Worm (Caenorhabditis elegans) whole organism, midembryonic: Measurements from ENCODE around the gene C36C5.12.

ENCODE experiments used
- T22C8.4 ChIP-seq: fragments of 200-800 bp; sonication (Bioruptor generic); IDR thresholded peaks from 2 replicates; pipeline ENCODE4 v1.3.6; 2022; ENCODE audit warnings: missing genetic modification characterization, missing compliant biosample characterization
- cog-1 ChIP-seq: sonication (generic microtip); optimal IDR thresholded peaks from 2 replicates; lab custom pipeline; 2016; ENCODE audit warnings: missing genetic modification characterization, missing compliant biosample characterization
- flt-1 ChIP-seq: fragments of 200-800 bp; sonication (Bioruptor generic); IDR thresholded peaks from 2 replicates; pipeline ENCODE4 v1.3.6; 2022; ENCODE audit warnings: missing genetic modification characterization, missing compliant biosample characterization
- klf-2 ChIP-seq: fragments of 200-800 bp; sonication (Bioruptor generic); conservative IDR thresholded peaks from 2 replicates; pipeline ENCODE4 v1.3.6; 2022; ENCODE audit warnings: missing genetic modification reagents, missing genetic modification characterization, missing compliant biosample characterization
- med-1 ChIP-seq: sonication (generic microtip); optimal IDR thresholded peaks from 2 replicates; lab custom pipeline; 2017; ENCODE audit warnings: missing genetic modification characterization, mild to moderate bottlenecking, missing compliant biosample characterization, antibody characterized with exemption, missing genetic modification reagents; ENCODE audit not compliant: insufficient read depth
- ref-1 ChIP-seq: fragments of 200-800 bp; sonication (Bioruptor generic); conservative IDR thresholded peaks from 2 replicates; pipeline ENCODE4 v1.3.6; 2022; ENCODE audit warnings: missing genetic modification reagents, missing genetic modification characterization, missing compliant biosample characterization
- tab-1 ChIP-seq: fragments of 200-800 bp; sonication (Bioruptor generic); IDR thresholded peaks from 2 replicates; pipeline ENCODE4 v1.3.6; 2022; ENCODE audit warnings: missing genetic modification characterization, missing compliant biosample characterization
- ztf-23 ChIP-seq: fragments of 200-800 bp; sonication (Bioruptor generic); IDR thresholded peaks from 2 replicates; pipeline ENCODE4 v1.3.6; 2022; ENCODE audit warnings: missing genetic modification reagents, missing genetic modification characterization, missing compliant biosample characterization
- ztf-29 ChIP-seq: fragments of 200-800 bp; sonication (Bioruptor generic); IDR thresholded peaks from 2 replicates; pipeline ENCODE4 v1.3.6; 2022; ENCODE audit warnings: missing genetic modification reagents, missing genetic modification characterization, missing compliant biosample characterization

Gene C36C5.12

DNA sequence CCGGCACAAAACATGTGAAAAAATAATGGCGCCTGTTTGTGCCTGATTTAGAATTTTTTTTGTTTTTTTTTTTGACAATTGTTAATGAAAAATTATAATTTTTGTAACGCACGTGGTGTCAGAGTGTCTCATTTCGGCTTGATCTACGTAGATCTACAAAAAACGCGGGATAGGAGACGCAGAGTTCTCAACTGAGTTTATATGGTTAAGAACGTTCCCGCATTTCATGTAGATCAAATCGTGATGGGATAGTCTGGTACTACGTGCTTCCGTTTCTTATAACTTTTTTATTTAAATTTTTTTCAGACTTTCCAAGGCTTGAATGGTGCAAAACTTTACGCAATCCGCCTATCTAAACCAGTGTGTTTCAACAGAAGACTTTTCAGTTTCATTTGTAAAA is 30.3 kb downstream of the C36C5.12 start, which contains the start of gene tat-6:
Gene tat-6, plus strand, starts transcription at position 301 of the 400 bp plus-strand sequence.
- TF ChIP-seq ztf-23 (GFP tag; lab: Robert Waterston, UW) (no peak), ztf-29 (GFP tag; lab: Robert Waterston, UW) (no peak), T22C8.4 (GFP tag; lab: Robert Waterston, UW) (no peak), tab-1 (no peak), cog-1 (no peak), ref-1 (no peak), klf-2 (GFP tag; lab: Robert Waterston, UW) (no peak), med-1 (GFP tag; lab: Kevin White, UChicago) (no peak), flt-1 (GFP tag; lab: Robert Waterston, UW) (no peak)

DNA sequence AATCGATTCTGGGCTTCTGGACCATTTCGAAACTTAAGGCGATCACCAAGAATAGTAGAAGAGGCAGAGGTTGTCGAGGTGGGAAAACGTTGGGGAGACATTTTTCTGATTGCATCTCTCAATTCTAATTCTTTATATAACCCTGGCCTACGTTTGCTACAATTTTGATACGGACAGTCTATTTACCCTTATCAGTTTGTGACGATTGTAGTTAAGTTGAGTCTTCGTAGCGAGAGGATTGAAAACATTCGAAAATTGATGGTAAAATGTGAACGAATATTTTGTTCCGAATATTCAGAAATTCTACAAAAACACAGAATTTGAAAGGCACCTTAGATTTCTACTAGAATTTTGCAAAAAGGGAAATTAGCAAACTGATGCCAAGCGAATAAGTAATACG is 31.5 kb downstream of the C36C5.12 start, which contains the start of gene Y73C8C.10:
Gene Y73C8C.10, minus strand, starts transcription at position 101 of the 400 bp plus-strand sequence.
- no peak for TF ChIP-seq ztf-23 (GFP tag; lab: Robert Waterston, UW)
- TF ChIP-seq med-1 (GFP tag; lab: Kevin White, UChicago), result no peak
- TF ChIP-seq klf-2 (GFP tag; lab: Robert Waterston, UW), result no peak
- no peak for TF ChIP-seq ref-1
- no peak for TF ChIP-seq tab-1

DNA sequence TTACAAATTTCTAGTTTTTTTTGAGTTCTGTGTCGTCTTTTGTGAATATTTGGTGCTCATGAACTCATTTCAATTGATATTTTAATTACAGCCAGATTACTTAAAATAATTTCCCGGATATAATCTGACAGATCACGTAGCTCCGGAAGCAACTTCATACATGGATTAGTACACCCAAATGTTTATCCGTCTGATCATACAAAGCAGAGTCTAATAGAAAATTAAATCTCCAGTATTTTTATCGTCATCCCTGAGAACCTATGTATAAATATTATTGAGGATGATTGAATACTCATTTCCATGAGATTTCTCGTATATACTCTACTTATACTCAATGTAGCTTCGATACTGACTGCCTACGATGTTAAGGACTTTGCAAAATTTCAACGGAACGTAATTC is 34.2 kb downstream of the C36C5.12 start, which contains the start of gene Y73C8C.12:
Gene Y73C8C.12, plus strand, starts transcription at position 301 of the 400 bp plus-strand sequence.
- TF ChIP-seq flt-1 (GFP tag; lab: Robert Waterston, UW) (no peak), med-1 (GFP tag; lab: Kevin White, UChicago) (no peak), tab-1 (no peak), klf-2 (GFP tag; lab: Robert Waterston, UW) (no peak), ztf-23 (GFP tag; lab: Robert Waterston, UW) (no peak), cog-1 (no peak), ztf-29 (GFP tag; lab: Robert Waterston, UW) (no peak), ref-1 (no peak), T22C8.4 (GFP tag; lab: Robert Waterston, UW) (no peak)

DNA sequence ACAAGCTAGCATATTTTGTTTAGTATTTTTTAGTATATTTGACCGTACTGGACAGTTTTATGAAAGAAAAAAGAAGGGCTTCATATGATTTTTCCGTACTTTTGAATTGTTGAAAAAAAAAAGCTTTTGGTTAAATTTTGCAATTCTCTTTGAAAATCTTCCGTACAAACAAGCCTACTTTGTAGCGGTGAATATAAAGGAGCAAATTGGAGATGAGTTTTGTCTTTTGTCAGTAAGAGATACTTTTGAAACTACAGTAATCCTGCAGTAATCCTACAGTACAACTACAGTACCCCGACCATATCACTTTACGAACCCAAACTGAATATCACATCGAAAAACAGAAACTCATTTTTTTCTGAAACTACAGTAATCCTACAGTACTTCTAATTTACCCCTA is 36.7 kb downstream of the C36C5.12 start:
- TF ChIP-seq ref-1, result no peak
- no peak for TF ChIP-seq tab-1
- TF ChIP-seq klf-2 (GFP tag; lab: Robert Waterston, UW), result no peak
- TF ChIP-seq ztf-23 (GFP tag; lab: Robert Waterston, UW), result no peak
- TF ChIP-seq T22C8.4 (GFP tag; lab: Robert Waterston, UW), result no peak
- no peak for TF ChIP-seq med-1 (GFP tag; lab: Kevin White, UChicago)
- no peak for TF ChIP-seq ztf-29 (GFP tag; lab: Robert Waterston, UW)
- no peak for TF ChIP-seq flt-1 (GFP tag; lab: Robert Waterston, UW)
- TF ChIP-seq cog-1, result no peak

DNA sequence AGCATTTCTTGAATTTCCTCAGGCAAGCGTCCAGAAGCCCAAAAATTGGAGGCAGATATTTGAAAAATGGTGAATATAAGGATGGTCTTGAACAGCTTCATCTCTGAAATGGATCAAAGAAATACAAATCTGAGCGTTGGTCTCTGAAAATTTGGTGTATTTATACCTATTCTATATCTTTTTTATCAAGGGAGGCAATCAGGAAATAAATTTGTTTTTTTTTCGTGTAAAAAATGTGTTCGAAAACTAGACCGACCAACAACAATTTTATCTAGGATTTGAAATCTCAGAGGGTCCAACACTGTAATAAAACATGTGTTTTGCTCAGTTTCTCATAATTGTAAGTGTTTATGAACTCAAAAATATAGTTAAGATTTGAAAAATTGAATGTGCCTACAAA is 37.4 kb downstream of the C36C5.12 start, which contains the start of gene srt-56:
Gene srt-56, minus strand, starts transcription at position 101 of the 400 bp plus-strand sequence.
- TF ChIP-seq ztf-29 (GFP tag; lab: Robert Waterston, UW), result no peak
- TF ChIP-seq tab-1, result no peak
- no peak for TF ChIP-seq flt-1 (GFP tag; lab: Robert Waterston, UW)
- no peak for TF ChIP-seq ref-1
- no peak for TF ChIP-seq cog-1
- TF ChIP-seq med-1 (GFP tag; lab: Kevin White, UChicago), result no peak
- TF ChIP-seq T22C8.4 (GFP tag; lab: Robert Waterston, UW), result no peak

DNA sequence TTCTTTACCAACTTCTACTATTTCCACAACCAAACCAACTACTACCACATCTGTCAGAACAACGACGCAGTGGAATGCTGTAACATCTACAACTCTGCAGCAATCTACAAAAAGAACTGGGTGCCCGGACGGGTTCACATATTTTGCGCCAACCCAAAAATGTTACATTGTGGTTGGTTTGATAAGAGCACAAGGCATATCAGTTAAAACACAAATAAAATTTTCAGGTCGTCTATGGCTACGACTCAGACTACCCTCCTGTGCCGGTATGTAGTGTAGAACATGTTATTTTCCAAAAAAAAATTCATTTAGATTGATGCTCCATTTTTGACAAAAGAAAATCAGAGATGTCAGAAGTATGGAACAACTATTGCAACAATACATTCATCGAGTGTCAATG is 40.0 kb downstream of the C36C5.12 start:
- no peak for TF ChIP-seq T22C8.4 (GFP tag; lab: Robert Waterston, UW)
- TF ChIP-seq tab-1, result no peak
- TF ChIP-seq klf-2 (GFP tag; lab: Robert Waterston, UW), result no peak
- no peak for TF ChIP-seq flt-1 (GFP tag; lab: Robert Waterston, UW)
- TF ChIP-seq med-1 (GFP tag; lab: Kevin White, UChicago), result no peak
- no peak for TF ChIP-seq ztf-29 (GFP tag; lab: Robert Waterston, UW)
- no peak for TF ChIP-seq cog-1
- TF ChIP-seq ref-1, result no peak
- no peak for TF ChIP-seq ztf-23 (GFP tag; lab: Robert Waterston, UW)

DNA sequence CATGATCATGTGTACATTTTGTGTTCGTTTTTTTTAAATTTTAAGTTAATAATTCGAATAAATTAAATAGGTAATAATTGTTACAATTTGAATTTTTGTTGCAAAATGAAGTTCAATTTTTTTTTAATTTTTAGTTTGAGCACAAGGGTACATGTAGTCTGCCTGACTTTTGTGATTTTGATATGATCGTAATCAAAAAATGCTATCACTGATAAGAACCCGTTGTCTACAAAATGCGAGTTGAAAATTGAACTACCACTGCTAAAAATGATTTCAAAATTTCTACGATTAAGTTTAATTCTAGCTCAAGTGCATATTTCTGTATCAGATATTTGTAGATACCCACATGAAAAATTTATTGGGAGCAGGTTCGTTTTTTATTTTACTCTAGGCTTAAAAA is 41.0 kb downstream of the C36C5.12 start, which contains the start of gene clec-210:
Gene clec-210, plus strand, starts transcription at position 211 of the 400 bp plus-strand sequence.
- TF ChIP-seq tab-1, result no peak
- TF ChIP-seq T22C8.4 (GFP tag; lab: Robert Waterston, UW), result no peak
- TF ChIP-seq med-1 (GFP tag; lab: Kevin White, UChicago), result no peak
- TF ChIP-seq klf-2 (GFP tag; lab: Robert Waterston, UW), result no peak
- no peak for TF ChIP-seq flt-1 (GFP tag; lab: Robert Waterston, UW)
- TF ChIP-seq ztf-23 (GFP tag; lab: Robert Waterston, UW), result no peak
- no peak for TF ChIP-seq ref-1
- no peak for TF ChIP-seq cog-1
- no peak for TF ChIP-seq ztf-29 (GFP tag; lab: Robert Waterston, UW)

DNA sequence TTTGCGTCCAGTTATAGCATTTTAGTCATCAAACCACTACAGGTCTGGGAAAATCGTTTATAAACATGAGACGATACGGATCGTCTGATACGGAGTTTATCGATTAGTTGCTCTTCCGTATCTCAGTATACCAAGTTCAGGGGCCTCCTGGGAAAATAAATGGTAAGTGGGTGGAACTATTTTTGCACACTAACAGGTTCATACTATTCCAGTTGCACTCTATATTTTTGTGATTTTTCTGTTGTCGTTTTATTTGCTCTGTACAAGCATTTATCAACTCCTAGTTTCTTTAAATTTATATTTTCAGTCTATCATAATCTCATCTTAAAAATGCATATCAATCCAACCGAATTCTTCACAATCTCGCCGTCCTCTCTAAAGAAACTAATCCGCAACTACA is 44.2 kb downstream of the C36C5.12 start, which contains the start of gene Y73C8C.3:
Gene Y73C8C.3, plus strand, starts transcription at position 301 of the 400 bp plus-strand sequence.
- TF ChIP-seq ref-1, result no peak
- no peak for TF ChIP-seq med-1 (GFP tag; lab: Kevin White, UChicago)
- TF ChIP-seq cog-1, result no peak
- TF ChIP-seq ztf-29 (GFP tag; lab: Robert Waterston, UW), result no peak
- TF ChIP-seq flt-1 (GFP tag; lab: Robert Waterston, UW), result no peak
- no peak for TF ChIP-seq tab-1
- no peak for TF ChIP-seq ztf-23 (GFP tag; lab: Robert Waterston, UW)
- no peak for TF ChIP-seq T22C8.4 (GFP tag; lab: Robert Waterston, UW)

DNA sequence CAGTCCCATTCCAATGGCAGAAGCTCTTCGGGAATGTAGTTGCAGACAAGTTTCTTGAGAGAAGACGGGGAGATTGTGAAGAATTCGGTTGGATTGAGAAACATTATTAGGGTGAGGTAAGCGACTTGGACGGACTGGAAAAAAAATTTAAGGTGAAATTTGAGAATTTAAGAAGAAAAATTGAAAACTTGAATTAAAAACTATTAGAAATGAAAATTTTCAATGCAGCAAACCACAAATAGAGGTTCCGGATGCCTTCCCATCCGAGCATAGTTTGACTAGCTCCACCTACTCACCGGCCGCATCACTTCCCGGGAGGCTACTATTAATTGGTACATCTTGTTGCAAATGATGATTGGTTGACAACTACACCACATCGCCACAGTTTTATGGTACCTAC is 45.4 kb downstream of the C36C5.12 start, which contains the start of gene Y73C8C.8:
Gene Y73C8C.8, minus strand, starts transcription at position 101 of the 400 bp plus-strand sequence.
- TF ChIP-seq ztf-23 (GFP tag; lab: Robert Waterston, UW), result no peak
- TF ChIP-seq klf-2 (GFP tag; lab: Robert Waterston, UW), result no peak
- no peak for TF ChIP-seq flt-1 (GFP tag; lab: Robert Waterston, UW)
- no peak for TF ChIP-seq med-1 (GFP tag; lab: Kevin White, UChicago)
- TF ChIP-seq cog-1, result no peak
- TF ChIP-seq T22C8.4 (GFP tag; lab: Robert Waterston, UW), result no peak
- TF ChIP-seq ref-1, result no peak
- no peak for TF ChIP-seq ztf-29 (GFP tag; lab: Robert Waterston, UW)
- no peak for TF ChIP-seq tab-1
